Fruit fly (Drosophila melanogaster): ENCODE measurements around the gene CG15386.

The CG15386 gene

DNA sequence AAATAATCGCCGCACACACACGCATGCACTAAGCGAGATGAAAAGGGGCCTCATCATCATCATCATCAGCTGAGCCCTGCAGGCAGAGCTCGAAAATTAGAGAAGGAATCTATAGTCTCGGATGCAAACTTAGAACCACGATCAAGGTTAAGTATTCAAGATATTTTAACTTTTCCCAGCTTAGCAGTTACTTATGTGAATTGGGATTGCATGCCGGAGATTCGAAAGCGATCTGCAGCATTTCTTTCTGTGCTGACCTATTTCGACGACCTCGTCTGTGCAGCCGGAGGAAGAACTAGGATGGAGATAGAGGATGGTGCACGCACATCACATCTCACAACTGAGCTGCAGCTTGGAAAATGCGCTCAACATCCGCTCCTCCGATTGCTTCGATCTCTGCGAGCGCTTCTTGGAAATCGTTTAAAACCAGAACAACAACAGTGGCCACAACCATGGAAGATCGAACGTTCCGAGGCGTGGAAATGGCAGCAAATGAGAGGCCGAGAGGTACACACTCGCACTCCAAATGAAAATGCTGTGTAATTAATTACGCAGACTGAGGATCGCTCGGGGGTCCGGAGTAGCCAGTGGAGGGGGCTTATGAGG is 34.2 kb downstream of the CG15386 start (continued):
- TF ChIP-seq CG12744 (GFP tag; optimal IDR thresholded peaks at IDR 0.05) (no peak), sc (optimal IDR thresholded peaks at IDR 0.05) (no peak), sc (GFP tag; optimal IDR thresholded peaks at IDR 0.05) (peak; percentile 52), al (GFP tag; IDR thresholded peaks at IDR 0.05) (no peak), bsh (GFP tag; optimal IDR thresholded peaks at IDR 0.05) (peak; percentile 68 to 90), ttk (GFP tag; IDR thresholded peaks at IDR 0.05) (no peak), chinmo (GFP tag; IDR thresholded peaks at IDR 0.05; ENCODE audit: partially characterized antibody) (no peak), CG12155 (GFP tag; optimal IDR thresholded peaks at IDR 0.05) (peak; percentile 41), CG33557 (GFP tag; optimal IDR thresholded peaks at IDR 0.05) (peak; percentile 91), cas (GFP tag; IDR thresholded peaks at IDR 0.05) (no peak), Hr51 (GFP tag; optimal IDR thresholded peaks at IDR 0.05) (peak in 1 of 2 experiments; percentile 56), so (GFP tag; IDR thresholded peaks at IDR 0.05) (0 out of 3 replicates have a peak, but pooled peaks have one; percentile 38), unc-4 (GFP tag; IDR thresholded peaks at IDR 0.05; ENCODE audit: partially characterized antibody) (no peak), CG7271 (tag; optimal IDR thresholded peaks at IDR 0.05) (no peak), pnt (GFP tag; optimal IDR thresholded peaks at IDR 0.05) (peak; percentile 72), shn (GFP tag; optimal IDR thresholded peaks at IDR 0.05) (peak; percentile 39), twi (tag; optimal IDR thresholded peaks at IDR 0.05) (no peak), CG5245 (GFP tag; optimal IDR thresholded peaks at IDR 0.05) (peak; percentile 52), TFAM (GFP tag; optimal IDR thresholded peaks at IDR 0.05) (peak; percentile 23), Trl (optimal IDR thresholded peaks at IDR 0.05) (no peak), Trl (GFP tag; optimal IDR thresholded peaks at IDR 0.05) (peak; percentile 76), CG9797 (GFP tag; optimal IDR thresholded peaks at IDR 0.05) (no peak), repo (GFP tag; optimal IDR thresholded peaks at IDR 0.05) (peak; percentile 50), CG14667 (GFP tag; IDR thresholded peaks at IDR 0.05) (peak; percentile 60), Hand (GFP tag; optimal IDR thresholded peaks at IDR 0.05) (no peak), NC2α (GFP tag; optimal IDR thresholded peaks at IDR 0.05) (peak; percentile 62), dysf (GFP tag; IDR thresholded peaks at IDR 0.05) (no peak; the same call in 2 of the 3 replicates), Mrtf (GFP tag; IDR thresholded peaks at IDR 0.05) (0 out of 3 replicates have a peak, but pooled peaks have one; percentile 23), E2f2 (GFP tag; IDR thresholded peaks at IDR 0.05) (0 out of 2 replicates have a peak, but pooled peaks have one; percentile 27), cato (GFP tag; optimal IDR thresholded peaks at IDR 0.05; ENCODE audit: borderline replicate concordance) (peak; percentile 25), dati (GFP tag; IDR thresholded peaks at IDR 0.05) (no peak), B-H1 (GFP tag; IDR thresholded peaks at IDR 0.05) (no peak), Taf1 (GFP tag; IDR thresholded peaks at IDR 0.05) (no peak), mirr (GFP tag; optimal IDR thresholded peaks at IDR 0.05) (no peak), crol (GFP tag; IDR thresholded peaks at IDR 0.05) (no peak), Six4 (GFP tag; optimal IDR thresholded peaks at IDR 0.05) (no peak), dimm (GFP tag; IDR thresholded peaks at IDR 0.05) (no peak), rib (GFP tag; IDR thresholded peaks at IDR 0.05) (no peak), CG15073 (GFP tag; optimal IDR thresholded peaks at IDR 0.05) (no peak), CG6689 (GFP tag; IDR thresholded peaks at IDR 0.05) (peak; percentile 79), CG5953 (GFP tag; IDR thresholded peaks at IDR 0.05) (no peak), pita (GFP tag; optimal IDR thresholded peaks at IDR 0.05) (no peak), CG31365 (tag; optimal IDR thresholded peaks at IDR 0.05) (no peak), amos (GFP tag; IDR thresholded peaks at IDR 0.05; ENCODE audit: partially characterized antibody) (no peak), Lim3 (GFP tag; IDR thresholded peaks at IDR 0.05) (no peak), wdn (GFP tag; IDR thresholded peaks at IDR 0.05) (no peak), CG8359 (GFP tag; optimal IDR thresholded peaks at IDR 0.05; ENCODE audit: borderline replicate concordance) (peak; percentile 74), CG17612 (GFP tag; IDR thresholded peaks at IDR 0.05) (no peak), Antp (GFP tag; optimal IDR thresholded peaks at IDR 0.05) (peak; percentile 66), Chrac-16 (GFP tag; optimal IDR thresholded peaks at IDR 0.05) (peak; percentile 79), croc (GFP tag; conservative IDR thresholded peaks at IDR 0.05) (peak; percentile 71), ro (GFP tag; IDR thresholded peaks at IDR 0.05) (peak; percentile 34; the same call in 1 of the 2 replicates)

All from whole organism, embryonic.